Worm (Caenorhabditis elegans): ENCODE data around the gene mrp-6.
"Not testable (repeated sequence)": the region's sequence is repeated elsewhere in the genome, so short reads cannot be mapped to it uniquely, and the experiment has no call there.

mrp-6 gene

DNA sequence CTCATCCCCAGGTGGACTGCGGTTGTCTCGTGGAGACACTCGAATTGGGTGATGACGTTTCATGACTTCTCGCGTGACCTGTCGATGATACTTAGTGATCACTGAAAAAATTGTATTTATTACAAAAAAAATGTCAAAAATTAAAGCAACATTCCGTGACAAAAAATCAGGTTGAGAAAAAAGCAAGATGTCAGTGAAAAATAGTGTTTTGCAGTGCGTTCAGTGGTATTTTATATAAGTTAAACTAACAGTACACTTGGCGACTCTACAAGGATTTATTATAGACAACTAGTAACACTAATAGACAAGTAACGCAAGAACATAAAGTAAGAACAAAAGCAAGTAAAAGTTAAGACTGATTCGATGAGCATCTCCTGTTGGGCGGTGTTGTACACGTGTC is 13.3 kb upstream of the mrp-6 start, which contains the start of gene F20B6.5:
TSS of gene F20B6.5 (minus strand) at position 101 of the 400 bp plus-strand sequence.
- not testable (repeated sequence) for TF ChIP-seq die-1 (tag; optimal IDR thresholded peaks at IDR 0.05); lin-26 (GFP tag; IDR thresholded peaks at IDR 0.05); snpc-1.3 (tag; optimal IDR thresholded peaks at IDR 0.05; ENCODE audit: insufficient read depth)

- TF ChIP-seq madf-8 (GFP tag; conservative IDR thresholded peaks at IDR 0.05), result no peak
These were observed 9.9 kb upstream of the mrp-6 start, which contains the start of gene F20B6.4 for ce11 chrX:4196431-4196830. TSS of gene F20B6.4 (minus strand) at chrX:4196531.

DNA sequence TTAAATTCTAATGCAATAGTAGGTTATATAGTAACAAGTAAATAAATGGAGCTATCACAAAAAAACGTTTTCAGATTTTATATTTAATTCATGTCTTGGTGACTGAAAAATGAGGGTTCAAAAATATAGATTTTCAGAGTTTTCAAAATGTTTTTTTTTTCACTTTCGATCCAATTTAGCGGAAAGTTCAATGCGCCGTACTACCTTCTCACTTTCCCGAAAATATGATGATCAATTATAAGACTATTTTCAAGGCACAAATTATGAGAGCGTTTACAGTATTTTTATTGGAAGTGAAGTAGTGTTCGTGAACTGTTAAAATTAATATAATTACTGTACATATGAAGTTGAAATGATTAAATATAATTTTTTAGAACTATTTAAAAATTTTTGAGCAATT is 6.5 kb upstream of the mrp-6 start:
- TF ChIP-seq dpff-1 (tag; optimal IDR thresholded peaks at IDR 0.05) (no peak), fkh-3 (tag; optimal IDR thresholded peaks at IDR 0.05) (peak; percentile 60), ceh-100 (GFP tag; IDR thresholded peaks at IDR 0.05) (no peak), ekl-4 (GFP tag; IDR thresholded peaks at IDR 0.05) (peak; percentile 38; the same call in 1 of the 2 replicates), repo-1 (tag; optimal IDR thresholded peaks at IDR 0.05) (peak; percentile 90), ets-4 (GFP tag; optimal IDR thresholded peaks at IDR 0.05) (no peak), B0035.1 (tag; optimal IDR thresholded peaks at IDR 0.05) (peak; percentile 48), F55B11.4 (tag; optimal IDR thresholded peaks at IDR 0.05; ENCODE audit: borderline replicate concordance, insufficient read depth) (no peak), zim-3 (tag; optimal IDR thresholded peaks at IDR 0.05) (peak; percentile 42), snpc-4 (GFP tag; optimal IDR thresholded peaks at IDR 0.05) (no peak), snpc-4 (tag; optimal IDR thresholded peaks at IDR 0.05) (peak in 1 of 4 experiments; percentile 17), hsf-1 (GFP tag; IDR thresholded peaks at IDR 0.05) (no peak; the same call in 1 of the 2 replicates), ceh-79 (tag; optimal IDR thresholded peaks at IDR 0.05) (no peak), nhr-90 (tag; optimal IDR thresholded peaks at IDR 0.05) (peak; percentile 40), ztf-26 (tag; optimal IDR thresholded peaks at IDR 0.05) (peak; percentile 11), F49E8.2 (tag; optimal IDR thresholded peaks at IDR 0.05; ENCODE audit: insufficient read depth) (no peak), Y95B8A.8 (GFP tag; IDR thresholded peaks at IDR 0.05) (no peak), ztf-3 (GFP tag; optimal IDR thresholded peaks at IDR 0.05) (peak; percentile 22), lir-1 (GFP tag; conservative IDR thresholded peaks at IDR 0.05) (no peak), B0019.2 (GFP tag; conservative IDR thresholded peaks at IDR 0.05) (no peak), F57C9.4 (tag; optimal IDR thresholded peaks at IDR 0.05) (no peak), Y56A3A.18 (GFP tag; IDR thresholded peaks at IDR 0.05) (peak; percentile 75; the same call in 1 of the 2 replicates), aptf-3 (GFP tag; IDR thresholded peaks at IDR 0.05) (no peak), bed-2 (GFP tag; IDR thresholded peaks at IDR 0.05) (no peak), nfyb-1 (GFP tag; IDR thresholded peaks at IDR 0.05) (peak; percentile 44; the same call in 1 of the 2 replicates), dox-1 (GFP tag; IDR thresholded peaks at IDR 0.05) (no peak), atf-7 (tag; optimal IDR thresholded peaks at IDR 0.05) (peak; percentile 36), let-607 (tag; optimal IDR thresholded peaks at IDR 0.05) (peak in 1 of 2 experiments; percentile 61), C06A6.2 (GFP tag; conservative IDR thresholded peaks at IDR 0.05) (no peak), hmg-1.2 (GFP tag; IDR thresholded peaks at IDR 0.05) (no peak), rcor-1 (GFP tag; IDR thresholded peaks at IDR 0.05) (no peak), hrde-1 (tag; optimal IDR thresholded peaks at IDR 0.05; ENCODE audit: borderline replicate concordance) (no peak), snpc-1.3 (tag; optimal IDR thresholded peaks at IDR 0.05; ENCODE audit: insufficient read depth) (no peak), madf-10 (tag; optimal IDR thresholded peaks at IDR 0.05) (peak; percentile 36), ama-1 (optimal IDR thresholded peaks at IDR 0.05) (no peak), ama-1 (GFP tag; optimal IDR thresholded peaks at IDR 0.05) (no peak), D2030.7 (GFP tag; IDR thresholded peaks at IDR 0.05) (no peak), tbp1 (GFP tag; optimal IDR thresholded peaks at IDR 0.05) (peak; percentile 18), snpc-3.4 (tag; optimal IDR thresholded peaks at IDR 0.05) (no peak), ZK185.1 (tag; optimal IDR thresholded peaks at IDR 0.05; ENCODE audit: poor library complexity, severe bottlenecking) (peak; percentile 29), athp-1 (tag; optimal IDR thresholded peaks at IDR 0.05) (no peak)
